Fruit fly (Drosophila melanogaster) whole organism, adult: ENCODE measurements around the gene CstF50.

ENCODE experiments used
- CG11617 ChIP-seq: fragments of 200-800 bp; sonication (Bioruptor generic); optimal IDR thresholded peaks from 2 replicates; lab custom pipeline; 2017; ENCODE audit warnings: mild to moderate bottlenecking, missing biosample characterization, missing genetic modification reagents, missing genetic modification characterization
- Hr96 ChIP-seq: fragments of 200-800 bp; sonication (Bioruptor generic); optimal IDR thresholded peaks from 2 replicates; lab custom pipeline; 2016; ENCODE audit warnings: missing biosample characterization, missing genetic modification characterization
- Mnt ChIP-seq: fragments of 200-800 bp; sonication (Bioruptor generic); optimal IDR thresholded peaks from 2 replicates; lab custom pipeline; 2016; ENCODE audit warnings: missing biosample characterization, mild to moderate bottlenecking, missing genetic modification characterization
- bab1 ChIP-seq: fragments of 200-800 bp; sonication (Bioruptor generic); optimal IDR thresholded peaks from 3 replicates; lab custom pipeline; 2019; ENCODE audit warnings: missing biosample characterization, mild to moderate bottlenecking, missing genetic modification characterization, moderate library complexity
- ovo ChIP-seq: fragments of 200-800 bp; sonication (Bioruptor generic); optimal IDR thresholded peaks from 2 replicates; lab custom pipeline; 2016; ENCODE audit warnings: missing biosample characterization, missing genetic modification characterization

- TF ChIP-seq Hr96 (GFP tag; lab: Kevin White, UChicago) (no peak), ovo (GFP tag; lab: Kevin White, UChicago) (no peak), bab1 (GFP tag; lab: Kevin White, UChicago) (no peak), Mnt (GFP tag; lab: Kevin White, UChicago) (no peak), CG11617 (GFP tag; lab: Kevin White, UChicago) (no peak)
These were observed 14.8 kb downstream of the CstF50 start for dm6 chr3R:31721958-31722357.
